Worm (Caenorhabditis elegans) whole organism, L4 larva: ENCODE data around the gene srx-73.

Experiments
- F49E8.2 ChIP-seq: sonication (generic microtip); optimal IDR thresholded peaks from 2 replicates; lab custom pipeline; 2016; ENCODE audit warnings: missing compliant biosample characterization, mild to moderate bottlenecking, missing genetic modification characterization, borderline replicate concordance
- aly-2 ChIP-seq: sonication (generic microtip); optimal IDR thresholded peaks from 2 replicates; lab custom pipeline; 2018; ENCODE audit warnings: missing biosample characterization, missing genetic modification characterization
- ces-1 ChIP-seq: fragments of 150-350 bp; sonication (generic microtip); optimal IDR thresholded peaks from 4 replicates; lab custom pipeline; 2014; ENCODE audit warnings: missing biosample characterization, missing genetic modification reagents, missing genetic modification characterization
- madf-5 ChIP-seq, 2 experiments: fragments of 200-800 bp; sonication (Bioruptor generic); IDR thresholded peaks; 2 replicates each; pipeline ENCODE4 v1.3.6; 2022; ENCODE audit warnings: missing compliant biosample characterization in 2 of 2, missing genetic modification characterization in 2 of 2
- nhr-237 ChIP-seq: sonication (generic microtip); optimal IDR thresholded peaks from 2 replicates; lab custom pipeline; 2017; ENCODE audit warnings: missing biosample characterization, missing genetic modification characterization
- nhr-28 ChIP-seq: fragments of 150-350 bp; optimal IDR thresholded peaks from 2 replicates; lab custom pipeline; 2014; ENCODE audit warnings: missing biosample characterization, missing genetic modification characterization

DNA sequence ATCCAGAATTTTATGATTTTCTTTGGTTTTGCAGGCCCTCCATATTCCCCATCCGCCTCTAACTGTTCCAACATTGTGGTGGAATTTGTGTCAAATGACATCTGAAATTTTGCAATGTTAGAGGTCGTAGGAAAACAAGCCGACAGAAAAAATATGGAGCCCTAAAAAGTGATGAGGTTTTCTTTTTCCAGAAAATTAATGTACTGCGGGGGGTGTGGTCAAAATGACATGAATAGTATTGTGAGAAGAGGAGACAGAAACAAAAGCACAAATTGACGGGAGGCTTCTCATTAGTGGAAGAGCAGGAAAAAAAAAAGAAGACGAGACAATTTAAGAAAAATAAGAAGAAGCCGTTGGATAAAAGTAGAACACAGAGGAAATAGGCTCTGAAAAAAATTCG is 34.6 kb upstream of the srx-73 start, which contains the start of gene ZC266.1:
- TF ChIP-seq F49E8.2 (no peak), nhr-28 (tag; lab: Kevin White, UChicago) (no peak), nhr-237 (tag; lab: Kevin White, UChicago) (no peak), ces-1 (GFP tag; lab: Kevin White, UChicago) (no peak), aly-2 (tag; lab: Kevin White, UChicago) (no peak), madf-5 (GFP tag; IDR thresholded peaks at IDR 0.05; lab: Robert Waterston, UW) (no peak)
